Worm (Caenorhabditis elegans): ENCODE measurements around the gene C55A1.7.

DNA sequence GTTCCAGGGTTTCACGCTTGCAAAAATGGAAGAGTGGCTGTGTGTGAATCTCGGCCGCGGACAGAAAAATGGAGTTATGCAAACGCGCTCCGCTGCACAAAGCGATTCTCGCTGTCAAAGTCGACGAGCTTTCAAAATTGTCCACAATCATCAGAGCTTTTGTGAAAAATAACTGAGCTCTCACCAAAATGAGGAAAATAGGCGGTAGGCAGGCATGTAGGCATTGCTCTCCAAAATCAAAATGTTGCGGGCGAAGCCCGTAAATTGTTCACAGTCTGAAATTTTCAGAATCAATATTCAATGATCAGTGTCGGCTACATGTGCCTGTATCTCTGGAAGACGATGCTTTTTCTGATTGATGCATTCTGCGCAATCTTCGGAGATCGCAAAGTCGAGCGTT, 21.4 kb upstream of the C55A1.7 start, which contains the start of gene K06B4.4:
- no peak for TF ChIP-seq ztf-11 (tag; optimal IDR thresholded peaks at IDR 0.05)
- TF ChIP-seq nhr-237 (tag; optimal IDR thresholded peaks at IDR 0.05) = no peak
- no peak for TF ChIP-seq sptf-1 (tag; optimal IDR thresholded peaks at IDR 0.05)
- no peak for TF ChIP-seq lsy-2 (tag; optimal IDR thresholded peaks at IDR 0.05)
- TF ChIP-seq lin-13 (tag; optimal IDR thresholded peaks at IDR 0.05) = no peak
